Worm (Caenorhabditis elegans) whole organism, midembryonic: ENCODE measurements around the gene symk-1.

Source experiments
- T22C8.4 ChIP-seq: fragments of 200-800 bp; sonication (Bioruptor generic); IDR thresholded peaks from 2 replicates; pipeline ENCODE4 v1.3.6; 2022; ENCODE audit warnings: missing genetic modification characterization, missing compliant biosample characterization
- cog-1 ChIP-seq: sonication (generic microtip); optimal IDR thresholded peaks from 2 replicates; lab custom pipeline; 2016; ENCODE audit warnings: missing genetic modification characterization, missing compliant biosample characterization
- flt-1 ChIP-seq: fragments of 200-800 bp; sonication (Bioruptor generic); IDR thresholded peaks from 2 replicates; pipeline ENCODE4 v1.3.6; 2022; ENCODE audit warnings: missing genetic modification characterization, missing compliant biosample characterization
- klf-2 ChIP-seq: fragments of 200-800 bp; sonication (Bioruptor generic); conservative IDR thresholded peaks from 2 replicates; pipeline ENCODE4 v1.3.6; 2022; ENCODE audit warnings: missing genetic modification reagents, missing genetic modification characterization, missing compliant biosample characterization
- med-1 ChIP-seq: sonication (generic microtip); optimal IDR thresholded peaks from 2 replicates; lab custom pipeline; 2017; ENCODE audit warnings: missing genetic modification characterization, mild to moderate bottlenecking, missing compliant biosample characterization, antibody characterized with exemption, missing genetic modification reagents; ENCODE audit not compliant: insufficient read depth
- ref-1 ChIP-seq: fragments of 200-800 bp; sonication (Bioruptor generic); conservative IDR thresholded peaks from 2 replicates; pipeline ENCODE4 v1.3.6; 2022; ENCODE audit warnings: missing genetic modification reagents, missing genetic modification characterization, missing compliant biosample characterization
- tab-1 ChIP-seq: fragments of 200-800 bp; sonication (Bioruptor generic); IDR thresholded peaks from 2 replicates; pipeline ENCODE4 v1.3.6; 2022; ENCODE audit warnings: missing genetic modification characterization, missing compliant biosample characterization
- ztf-23 ChIP-seq: fragments of 200-800 bp; sonication (Bioruptor generic); IDR thresholded peaks from 2 replicates; pipeline ENCODE4 v1.3.6; 2022; ENCODE audit warnings: missing genetic modification reagents, missing genetic modification characterization, missing compliant biosample characterization
- ztf-29 ChIP-seq: fragments of 200-800 bp; sonication (Bioruptor generic); IDR thresholded peaks from 2 replicates; pipeline ENCODE4 v1.3.6; 2022; ENCODE audit warnings: missing genetic modification reagents, missing genetic modification characterization, missing compliant biosample characterization

symk-1 gene

ce11 chrV:8569841-8570361 is at the start of gene symk-1, which contains the start of gene F25G6.9:
Gene symk-1, plus strand, starts transcription at chrV:8570311.
Gene F25G6.9, minus strand, starts transcription at chrV:8570000.
- TF ChIP-seq med-1 (GFP tag; lab: Kevin White, UChicago) (no peak), tab-1 (GFP tag; lab: Robert Waterston, UW) (no peak), ztf-29 (GFP tag; lab: Robert Waterston, UW) (no peak), ref-1 (no peak)

- TF ChIP-seq ztf-23 (GFP tag; lab: Robert Waterston, UW) (no peak), T22C8.4 (GFP tag; lab: Robert Waterston, UW) (no peak), ztf-29 (GFP tag; lab: Robert Waterston, UW) (no peak), flt-1 (no peak), cog-1 (tag; lab: Kevin White, UChicago) (no peak), klf-2 (GFP tag; lab: Robert Waterston, UW) (no peak), tab-1 (GFP tag; lab: Robert Waterston, UW) (no peak), med-1 (GFP tag; lab: Kevin White, UChicago) (no peak), ref-1 (no peak)
Observed at ce11 chrV:8520846-8521553, 49.1 kb upstream of the symk-1 start, which contains the start of the genes F45F2.11 and otpl-7. Gene F45F2.11, minus strand, starts transcription at chrV:8520896. Gene otpl-7, plus strand, starts transcription at chrV:8521503.

- TF ChIP-seq klf-2 (GFP tag; lab: Robert Waterston, UW) (no peak), tab-1 (GFP tag; lab: Robert Waterston, UW) (no peak), flt-1 (no peak), med-1 (GFP tag; lab: Kevin White, UChicago) (no peak)
Observed at ce11 chrV:8525774-8526173, 44.3 kb upstream of the symk-1 start, which contains the start of gene otpl-6. Gene otpl-6, plus strand, starts transcription at chrV:8526074.

ce11 chrV:8529219-8529618 is 40.9 kb upstream of the symk-1 start, which contains the start of gene otpl-5:
Gene otpl-5, plus strand, starts transcription at chrV:8529519.
- TF ChIP-seq ztf-29 (GFP tag; lab: Robert Waterston, UW): no peak
- no peak for TF ChIP-seq ztf-23 (GFP tag; lab: Robert Waterston, UW)
- no peak for TF ChIP-seq med-1 (GFP tag; lab: Kevin White, UChicago)

- peak; percentile 77 for TF ChIP-seq flt-1
Observed at ce11 chrV:8533067-8533466, 37.0 kb upstream of the symk-1 start, which contains the start of the genes his-8 and his-7. Gene his-8, minus strand, starts transcription at chrV:8533086. Gene his-7, plus strand, starts transcription at chrV:8533379.

ce11 chrV:8533916-8534315 is 36.2 kb upstream of the symk-1 start:
- no peak for TF ChIP-seq ztf-23 (GFP tag; lab: Robert Waterston, UW)
- no peak for TF ChIP-seq tab-1 (GFP tag; lab: Robert Waterston, UW)

- TF ChIP-seq flt-1: peak; percentile 72
- 0 out of 2 replicates have a peak, but pooled peaks have one; percentile 29 for TF ChIP-seq klf-2 (GFP tag; lab: Robert Waterston, UW)
- TF ChIP-seq ztf-23 (GFP tag; lab: Robert Waterston, UW): peak; percentile 73; the same call in 1 of the 2 replicates
- peak; percentile 2 for TF ChIP-seq cog-1 (tag; lab: Kevin White, UChicago)
- TF ChIP-seq ztf-29 (GFP tag; lab: Robert Waterston, UW): peak; percentile 31; the same call in 1 of the 2 replicates
Observed at ce11 chrV:8534534-8535283, 35.4 kb upstream of the symk-1 start, which contains the start of the genes his-6 and his-5. Gene his-6, minus strand, starts transcription at chrV:8534977. Gene his-5, plus strand, starts transcription at chrV:8535214.

- TF ChIP-seq ztf-23 (GFP tag; lab: Robert Waterston, UW) (no peak), ztf-29 (GFP tag; lab: Robert Waterston, UW) (no peak), klf-2 (GFP tag; lab: Robert Waterston, UW) (no peak), cog-1 (tag; lab: Kevin White, UChicago) (no peak), T22C8.4 (GFP tag; lab: Robert Waterston, UW) (no peak), med-1 (GFP tag; lab: Kevin White, UChicago) (no peak), flt-1 (no peak), ref-1 (no peak), tab-1 (GFP tag; lab: Robert Waterston, UW) (no peak)
Observed at ce11 chrV:8536213-8536612, 33.9 kb upstream of the symk-1 start, which contains the start of gene his-39. Gene his-39, plus strand, starts transcription at chrV:8536513.

ce11 chrV:8537031-8537430 is 33.1 kb upstream of the symk-1 start, which contains the start of gene otpl-4:
Gene otpl-4, plus strand, starts transcription at chrV:8537331.
- TF ChIP-seq ref-1: no peak
- TF ChIP-seq ztf-29 (GFP tag; lab: Robert Waterston, UW): no peak

ce11 chrV:8545531-8546224 is 24.4 kb upstream of the symk-1 start, which contains the start of the genes slc-17.8 and asns-1:
Gene slc-17.8, minus strand, starts transcription at chrV:8545581.
Gene asns-1, plus strand, starts transcription at chrV:8546174.
- no peak for TF ChIP-seq med-1 (GFP tag; lab: Kevin White, UChicago)
- no peak for TF ChIP-seq tab-1 (GFP tag; lab: Robert Waterston, UW)
- TF ChIP-seq T22C8.4 (GFP tag; lab: Robert Waterston, UW): no peak
- TF ChIP-seq cog-1 (tag; lab: Kevin White, UChicago): no peak
- no peak for TF ChIP-seq klf-2 (GFP tag; lab: Robert Waterston, UW)
- no peak for TF ChIP-seq flt-1
- TF ChIP-seq ref-1: no peak
- TF ChIP-seq ztf-23 (GFP tag; lab: Robert Waterston, UW): no peak
- no peak for TF ChIP-seq ztf-29 (GFP tag; lab: Robert Waterston, UW)
